Worm (Caenorhabditis elegans) whole organism, young adult: ENCODE data around the gene morc-1.

Source experiments
- K12H6.12 ChIP-seq: fragments of 200-800 bp; sonication (Bioruptor generic); optimal IDR thresholded peaks from 2 replicates; lab custom pipeline; 2018; ENCODE audit warnings: mild to moderate bottlenecking, missing genetic modification characterization, missing compliant biosample characterization
- Y53G8AR.9 ChIP-seq: fragments of 200-800 bp; sonication (Bioruptor generic); conservative IDR thresholded peaks from 2 replicates; pipeline ENCODE4 v1.3.6; 2022; ENCODE audit warnings: missing genetic modification reagents, missing genetic modification characterization, missing compliant biosample characterization
- ama-1 ChIP-seq, 3 experiments: fragments of 150-350 bp in 1 of 3; sonication (generic microtip) in 2 of 3; optimal IDR thresholded peaks; 2 replicates each; lab custom pipeline; 2014 to 2018; ENCODE audit warnings: missing biosample characterization in 2 of 3, missing genetic modification characterization in 2 of 3, missing genetic modification reagents in 2 of 3
- attf-6 ChIP-seq: fragments of 200-800 bp; sonication (Bioruptor generic); IDR thresholded peaks from 2 replicates; pipeline ENCODE4 v1.3.6; 2022; ENCODE audit warnings: missing genetic modification reagents, missing genetic modification characterization, missing compliant biosample characterization
- dpl-1 ChIP-seq: fragments of 150-350 bp; optimal IDR thresholded peaks from 2 replicates; lab custom pipeline; 2014; ENCODE audit warnings: missing biosample characterization, missing genetic modification reagents, missing genetic modification characterization
- efl-1 ChIP-seq: fragments of 150-350 bp; optimal IDR thresholded peaks from 2 replicates; lab custom pipeline; 2014; ENCODE audit warnings: missing biosample characterization, missing genetic modification reagents, missing genetic modification characterization
- him-1 ChIP-seq: sonication (generic microtip); optimal IDR thresholded peaks from 2 replicates; lab custom pipeline; 2016; ENCODE audit warnings: missing genotype, missing genetic modification reagents, missing genetic modification characterization, missing compliant biosample characterization
- lag-1 ChIP-seq: fragments of 200-800 bp; sonication (Bioruptor generic); IDR thresholded peaks from 2 replicates; pipeline ENCODE4 v1.3.6; 2022; ENCODE audit warnings: missing genetic modification reagents, missing genetic modification characterization, missing compliant biosample characterization
- pha-4 ChIP-seq: fragments of 150-350 bp; sonication (generic microtip); optimal IDR thresholded peaks from 2 replicates; lab custom pipeline; 2014; ENCODE audit warnings: missing biosample characterization, missing genetic modification reagents, missing genetic modification characterization
- rcor-1 ChIP-seq: fragments of 200-800 bp; sonication (Bioruptor generic); IDR thresholded peaks from 2 replicates; pipeline ENCODE4 v1.3.6; 2022; ENCODE audit warnings: missing genetic modification reagents, missing genetic modification characterization, missing compliant biosample characterization
- zfh-2 ChIP-seq: fragments of 200-800 bp; sonication (Bioruptor generic); conservative IDR thresholded peaks from 2 replicates; pipeline ENCODE4 v1.3.6; 2022; ENCODE audit warnings: missing genetic modification reagents, missing genetic modification characterization, missing compliant biosample characterization

- TF ChIP-seq attf-6 (GFP tag; lab: Robert Waterston, UW), result no peak
- no peak for TF ChIP-seq rcor-1
- no peak for TF ChIP-seq pha-4
- TF ChIP-seq efl-1 (GFP tag; lab: Kevin White, UChicago), result no peak
- TF ChIP-seq lag-1 (GFP tag; lab: Robert Waterston, UW), result no peak
- no peak for TF ChIP-seq zfh-2
- TF ChIP-seq him-1, result no peak
- TF ChIP-seq ama-1 (optimal IDR thresholded peaks at IDR 0.05; lab: Kevin White, UChicago), result no peak
- no peak for TF ChIP-seq ama-1 (GFP tag; optimal IDR thresholded peaks at IDR 0.05; lab: Kevin White, UChicago)
- no peak for TF ChIP-seq dpl-1 (GFP tag; lab: Kevin White, UChicago)
- no peak for TF ChIP-seq Y53G8AR.9 (GFP tag; lab: Robert Waterston, UW)
- no peak for TF ChIP-seq K12H6.12 (tag; lab: Kevin White, UChicago)
Measured at ce11 chrIII:5193266-5193665, 13.4 kb downstream of the morc-1 start.
